ENCODE assay signal across 3 worm cellular contexts in genomic region chrIV:2334012-2334411, ce11.
TF ChIP-seq lines count a peak whose summit lies in the region.

No protein-coding gene starts in this region.

TF ChIP-seq in whole organism, L1 larva, 84 proteins besides CTCF, POLR2A, EP300 and RAD21:
- TF ChIP-seq fkh-10 (GFP tag; optimal IDR thresholded peaks at IDR 0.05; lab: Kevin White, UChicago) (no peak), isw-1 (GFP tag; IDR thresholded peaks at IDR 0.05; lab: Robert Waterston, UW) (no peak), snu-23 (GFP tag; optimal IDR thresholded peaks at IDR 0.05; lab: Kevin White, UChicago) (no peak), lin-39 (tag; optimal IDR thresholded peaks at IDR 0.05; lab: Kevin White, UChicago) (no peak), lin-35 (GFP tag; optimal IDR thresholded peaks at IDR 0.05; lab: Kevin White, UChicago) (no peak), hpl-2 (GFP tag; optimal IDR thresholded peaks at IDR 0.05; lab: Kevin White, UChicago) (no peak), lsy-2 (tag; optimal IDR thresholded peaks at IDR 0.05; lab: Kevin White, UChicago) (peak; percentile 16 to 33), sox-4 (tag; optimal IDR thresholded peaks at IDR 0.05; lab: Kevin White, UChicago) (no peak), pqm-1 (tag; optimal IDR thresholded peaks at IDR 0.05; lab: Kevin White, UChicago) (no peak), nhr-20 (tag; optimal IDR thresholded peaks at IDR 0.05; lab: Kevin White, UChicago) (no peak), nhr-76 (tag; optimal IDR thresholded peaks at IDR 0.05; lab: Kevin White, UChicago) (no peak), nhr-85 (tag; lab: Kevin White, UChicago) (peak; percentile 39), elt-2 (tag; optimal IDR thresholded peaks at IDR 0.05; lab: Kevin White, UChicago) (no peak)

TF ChIP-seq in whole organism, L4 larva, 104 proteins besides CTCF, POLR2A, EP300 and RAD21:
- TF ChIP-seq lin-1 (GFP tag; IDR thresholded peaks at IDR 0.05; lab: Robert Waterston, UW) (no peak), mdl-1 (tag; optimal IDR thresholded peaks at IDR 0.05; lab: Kevin White, UChicago) (no peak), F26F4.8 (GFP tag; conservative IDR thresholded peaks at IDR 0.05; lab: Robert Waterston, UW) (no peak), ZK337.2 (GFP tag; IDR thresholded peaks at IDR 0.05; lab: Robert Waterston, UW) (0 out of 2 replicates have a peak, but pooled peaks have one; percentile 21), ama-1 (optimal IDR thresholded peaks at IDR 0.05; lab: Kevin White, UChicago) (no peak), ceh-28 (tag; optimal IDR thresholded peaks at IDR 0.05; lab: Kevin White, UChicago) (no peak), arid-1 (GFP tag; conservative IDR thresholded peaks at IDR 0.05; lab: Robert Waterston, UW) (no peak), lir-3 (tag; optimal IDR thresholded peaks at IDR 0.05; lab: Kevin White, UChicago) (no peak), ceh-20 (GFP tag; IDR thresholded peaks at IDR 0.05; lab: Robert Waterston, UW) (no peak), lsy-2 (tag; optimal IDR thresholded peaks at IDR 0.05; lab: Kevin White, UChicago) (peak in 1 of 2 experiments; percentile 37), dmd-8 (GFP tag; IDR thresholded peaks at IDR 0.05; lab: Robert Waterston, UW) (no peak), hif-1 (tag; optimal IDR thresholded peaks at IDR 0.05; lab: Kevin White, UChicago) (no peak)

TF ChIP-seq in whole organism, mixed stage, embryonic, 35 proteins besides CTCF, POLR2A, EP300 and RAD21:
- TF ChIP-seq zip-8 (tag; optimal IDR thresholded peaks at IDR 0.05; lab: Kevin White, UChicago) (no peak), lsy-2 (tag; optimal IDR thresholded peaks at IDR 0.05; lab: Kevin White, UChicago) (peak; percentile 67)
